Fruit fly (Drosophila melanogaster) whole organism, adult: ENCODE measurements around the gene CG33170.

Source experiments
- CG11617 ChIP-seq: fragments of 200-800 bp; sonication (Bioruptor generic); optimal IDR thresholded peaks from 2 replicates; lab custom pipeline; 2017; ENCODE audit warnings: mild to moderate bottlenecking, missing biosample characterization, missing genetic modification reagents, missing genetic modification characterization
- CG12768 ChIP-seq: fragments of 200-800 bp; sonication (Bioruptor generic); optimal IDR thresholded peaks from 2 replicates; lab custom pipeline; 2017; ENCODE audit warnings: missing biosample characterization, missing genetic modification characterization, mild to moderate bottlenecking, moderate library complexity, missing genetic modification reagents
- CG14711 ChIP-seq: fragments of 200-800 bp; sonication (Bioruptor generic); optimal IDR thresholded peaks from 2 replicates; lab custom pipeline; 2018; ENCODE audit warnings: missing biosample characterization, mild to moderate bottlenecking, missing genetic modification characterization, moderate library complexity
- CG33017 ChIP-seq: fragments of 200-800 bp; sonication (Bioruptor generic); optimal IDR thresholded peaks from 2 replicates; lab custom pipeline; 2018; ENCODE audit warnings: missing biosample characterization, mild to moderate bottlenecking, missing genetic modification characterization, moderate library complexity
- CG5204 ChIP-seq: fragments of 200-800 bp; sonication (Bioruptor generic); optimal IDR thresholded peaks from 2 replicates; lab custom pipeline; 2016; ENCODE audit warnings: missing biosample characterization, missing genetic modification characterization
- CG7101 ChIP-seq: fragments of 200-800 bp; sonication (Bioruptor generic); optimal IDR thresholded peaks from 2 replicates; lab custom pipeline; 2018; ENCODE audit warnings: missing biosample characterization, mild to moderate bottlenecking, missing genetic modification characterization, moderate library complexity
- Clk ChIP-seq: fragments of 200-800 bp; sonication (Bioruptor generic); optimal IDR thresholded peaks from 2 replicates; lab custom pipeline; 2017; ENCODE audit warnings: missing biosample characterization, missing genetic modification characterization
- Hr96 ChIP-seq: fragments of 200-800 bp; sonication (Bioruptor generic); optimal IDR thresholded peaks from 2 replicates; lab custom pipeline; 2016; ENCODE audit warnings: missing biosample characterization, missing genetic modification characterization
- Mnt ChIP-seq: fragments of 200-800 bp; sonication (Bioruptor generic); optimal IDR thresholded peaks from 2 replicates; lab custom pipeline; 2016; ENCODE audit warnings: missing biosample characterization, mild to moderate bottlenecking, missing genetic modification characterization
- bab1 ChIP-seq: fragments of 200-800 bp; sonication (Bioruptor generic); optimal IDR thresholded peaks from 3 replicates; lab custom pipeline; 2019; ENCODE audit warnings: missing biosample characterization, mild to moderate bottlenecking, missing genetic modification characterization, moderate library complexity
- kay ChIP-seq: fragments of 200-800 bp; sonication (Bioruptor generic); peaks from one replicate; lab custom pipeline; 2016; ENCODE audit warnings: missing biosample characterization, missing genetic modification characterization, borderline replicate concordance
- ovo ChIP-seq: fragments of 200-800 bp; sonication (Bioruptor generic); optimal IDR thresholded peaks from 2 replicates; lab custom pipeline; 2016; ENCODE audit warnings: missing biosample characterization, missing genetic modification characterization
- pad ChIP-seq: fragments of 200-800 bp; sonication (Bioruptor generic); optimal IDR thresholded peaks from 3 replicates; lab custom pipeline; 2017; ENCODE audit warnings: missing biosample characterization, missing genetic modification characterization, mild to moderate bottlenecking, moderate library complexity, missing genetic modification reagents
- tj ChIP-seq: fragments of 200-800 bp; sonication (Bioruptor generic); optimal IDR thresholded peaks from 3 replicates; lab custom pipeline; 2017; ENCODE audit warnings: missing biosample characterization, mild to moderate bottlenecking, missing genetic modification characterization, moderate library complexity

dm6 chr3L:22885843-22886242, 21.4 kb downstream of the CG33170 start:
- TF ChIP-seq CG12768 (GFP tag; lab: Kevin White, UChicago) (no peak), CG7101 (tag; lab: Kevin White, UChicago) (no peak), pad (no peak), kay (GFP tag; lab: Kevin White, UChicago) (no peak), CG14711 (tag; lab: Kevin White, UChicago) (no peak), bab1 (GFP tag; lab: Kevin White, UChicago) (no peak), tj (no peak), CG5204 (GFP tag; lab: Kevin White, UChicago) (no peak), ovo (GFP tag; lab: Kevin White, UChicago) (no peak), CG33017 (no peak), Hr96 (GFP tag; lab: Kevin White, UChicago) (no peak), Mnt (GFP tag; lab: Kevin White, UChicago) (no peak), Clk (no peak), CG11617 (no peak)
